Worm (Caenorhabditis elegans) whole organism, young adult: Measurements from ENCODE around the gene hmp-1.

Source experiments
- akir-1 ChIP-seq: fragments of 200-800 bp; sonication (Bioruptor generic); optimal IDR thresholded peaks from 2 replicates; lab custom pipeline; 2018; ENCODE audit warnings: mild to moderate bottlenecking, missing genetic modification characterization, moderate library complexity, missing compliant biosample characterization
- ama-1 ChIP-seq, 3 experiments: fragments of 150-350 bp in 1 of 3; sonication (generic microtip) in 2 of 3; optimal IDR thresholded peaks; 2 replicates each; lab custom pipeline; 2014 to 2018; ENCODE audit warnings: missing biosample characterization in 2 of 3, missing genetic modification characterization in 2 of 3, missing genetic modification reagents in 2 of 3
- snpc-3.4 ChIP-seq: sonication (generic microtip); optimal IDR thresholded peaks from 2 replicates; lab custom pipeline; 2017; ENCODE audit warnings: missing genetic modification characterization, mild to moderate bottlenecking, missing compliant biosample characterization, antibody characterized with exemption, moderate library complexity, missing genotype, missing genetic modification reagents
- snpc-4 ChIP-seq, 5 experiments: fragments of 150-350 bp in 1 of 5; sonication (generic microtip) in 4 of 5; optimal IDR thresholded peaks; 2 replicates each; lab custom pipeline; 2014 to 2018; ENCODE audit warnings: missing genetic modification characterization in 5 of 5, missing biosample characterization in 3 of 5, antibody characterized with exemption in 2 of 5, mild to moderate bottlenecking in 2 of 5, missing compliant biosample characterization in 2 of 5, missing genotype in 2 of 5, moderate library complexity in 2 of 5, missing genetic modification reagents in 1 of 5

DNA sequence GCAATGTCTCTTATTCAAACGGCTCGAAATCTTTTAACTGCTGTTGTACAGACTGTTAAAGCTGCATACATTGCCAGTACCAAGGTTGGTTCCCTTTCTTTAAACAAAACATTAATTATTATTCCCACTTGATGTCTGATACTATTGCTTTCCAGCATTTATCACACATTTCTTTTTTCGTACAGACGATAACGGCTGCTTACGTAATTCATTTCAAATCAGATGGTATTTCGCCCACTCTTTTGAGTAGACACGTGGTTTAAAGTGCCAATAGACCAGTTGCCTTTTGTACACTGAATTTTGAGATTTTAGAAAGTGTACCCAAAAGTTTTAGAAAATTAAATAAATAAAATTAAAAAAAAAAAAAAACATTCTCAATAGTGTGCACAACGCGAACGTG is 3.7 kb downstream of the hmp-1 start:
- TF ChIP-seq snpc-3.4 (tag; lab: Kevin White, UChicago) (no peak), snpc-4 (GFP tag; optimal IDR thresholded peaks at IDR 0.05; lab: Kevin White, UChicago) (no peak), snpc-4 (tag; optimal IDR thresholded peaks at IDR 0.05; lab: Kevin White, UChicago) (no peak), ama-1 (optimal IDR thresholded peaks at IDR 0.05; lab: Kevin White, UChicago) (no peak), ama-1 (GFP tag; optimal IDR thresholded peaks at IDR 0.05; lab: Kevin White, UChicago) (no peak), akir-1 (GFP tag; lab: Kevin White, UChicago) (no peak)
